Worm (Caenorhabditis elegans): ENCODE data around the gene F54E12.2.

Gene F54E12.2

ce11 chrIV:11340735-11341443, 3.9 kb upstream of the F54E12.2 start:
- no peak for TF ChIP-seq elt-1 (tag; optimal IDR thresholded peaks at IDR 0.05; ENCODE audit: borderline replicate concordance, insufficient read depth)
- no peak for TF ChIP-seq unc-62 (GFP tag; optimal IDR thresholded peaks at IDR 0.05)
- no peak for TF ChIP-seq bed-3 (GFP tag; optimal IDR thresholded peaks at IDR 0.05)
- TF ChIP-seq lin-13 (tag; optimal IDR thresholded peaks at IDR 0.05): no peak
- no peak for TF ChIP-seq snpc-4 (tag; optimal IDR thresholded peaks at IDR 0.05)
- no peak for TF ChIP-seq ceh-43 (GFP tag; optimal IDR thresholded peaks at IDR 0.05)
- TF ChIP-seq flh-1 (GFP tag; optimal IDR thresholded peaks at IDR 0.05): no peak
- no peak for TF ChIP-seq cnd-1 (tag; optimal IDR thresholded peaks at IDR 0.05)

- TF ChIP-seq ces-1 (GFP tag; optimal IDR thresholded peaks at IDR 0.05): no peak
- no peak for TF ChIP-seq mep-1 (tag; optimal IDR thresholded peaks at IDR 0.05)
- no peak for TF ChIP-seq hlh-1 (tag; optimal IDR thresholded peaks at IDR 0.05)
- TF ChIP-seq nhr-237 (tag; optimal IDR thresholded peaks at IDR 0.05): no peak
- no peak for TF ChIP-seq ceh-39 (tag; optimal IDR thresholded peaks at IDR 0.05)
- no peak for TF ChIP-seq cnd-1 (tag; optimal IDR thresholded peaks at IDR 0.05)
- TF ChIP-seq pha-4 (tag; optimal IDR thresholded peaks at IDR 0.05): no peak
- TF ChIP-seq unc-39 (tag; optimal IDR thresholded peaks at IDR 0.05): no peak
- TF ChIP-seq nhr-12 (tag; optimal IDR thresholded peaks at IDR 0.05): no peak
- TF ChIP-seq M03D4.4 (tag; optimal IDR thresholded peaks at IDR 0.05): no peak
- TF ChIP-seq ztf-11 (tag; optimal IDR thresholded peaks at IDR 0.05): no peak
- TF ChIP-seq nhr-28 (tag; optimal IDR thresholded peaks at IDR 0.05): no peak
- TF ChIP-seq nhr-2 (tag; optimal IDR thresholded peaks at IDR 0.05): no peak
- no peak for TF ChIP-seq lsy-2 (tag; optimal IDR thresholded peaks at IDR 0.05)
- TF ChIP-seq lin-13 (tag; optimal IDR thresholded peaks at IDR 0.05): no peak
- no peak for TF ChIP-seq ham-2 (GFP tag; optimal IDR thresholded peaks at IDR 0.05)
- TF ChIP-seq ceh-43 (GFP tag; optimal IDR thresholded peaks at IDR 0.05): no peak
- no peak for TF ChIP-seq tbx-8 (GFP tag; optimal IDR thresholded peaks at IDR 0.05)
- TF ChIP-seq snpc-4 (tag; optimal IDR thresholded peaks at IDR 0.05): no peak
These were observed 804 bp downstream of the F54E12.2 start for ce11 chrIV:11336180-11336579.

- TF ChIP-seq cnd-1 (tag; optimal IDR thresholded peaks at IDR 0.05) (no peak), blmp-1 (tag; optimal IDR thresholded peaks at IDR 0.05) (no peak), drap-1 (GFP tag; optimal IDR thresholded peaks at IDR 0.05) (no peak), bed-3 (GFP tag; optimal IDR thresholded peaks at IDR 0.05) (no peak), nhr-28 (tag; optimal IDR thresholded peaks at IDR 0.05) (no peak), elt-1 (tag; optimal IDR thresholded peaks at IDR 0.05; ENCODE audit: borderline replicate concordance, insufficient read depth) (no peak), pha-4 (tag; optimal IDR thresholded peaks at IDR 0.05) (no peak)
These were observed 4.2 kb downstream of the F54E12.2 start, which contains the start of gene sart-3 for ce11 chrIV:11332751-11333150. sart-3 (minus strand) TSS chrIV:11332969.

- TF ChIP-seq nhr-76 (tag; optimal IDR thresholded peaks at IDR 0.05) (no peak), elt-1 (tag; optimal IDR thresholded peaks at IDR 0.05; ENCODE audit: borderline replicate concordance, insufficient read depth) (no peak), pha-4 (tag; optimal IDR thresholded peaks at IDR 0.05) (no peak), flh-1 (GFP tag; optimal IDR thresholded peaks at IDR 0.05) (no peak), ceh-39 (tag; optimal IDR thresholded peaks at IDR 0.05) (no peak), ceh-43 (GFP tag; optimal IDR thresholded peaks at IDR 0.05) (no peak), nhr-28 (tag; optimal IDR thresholded peaks at IDR 0.05) (no peak), nhr-12 (tag; optimal IDR thresholded peaks at IDR 0.05) (no peak), bed-3 (GFP tag; optimal IDR thresholded peaks at IDR 0.05) (no peak), mls-2 (tag; optimal IDR thresholded peaks at IDR 0.05) (no peak), sem-2 (GFP tag; optimal IDR thresholded peaks at IDR 0.05) (no peak), mep-1 (tag; optimal IDR thresholded peaks at IDR 0.05) (no peak), hlh-1 (tag; optimal IDR thresholded peaks at IDR 0.05) (no peak), mab-5 (tag; optimal IDR thresholded peaks at IDR 0.05) (no peak), ztf-11 (tag; optimal IDR thresholded peaks at IDR 0.05) (no peak), drap-1 (GFP tag; optimal IDR thresholded peaks at IDR 0.05) (no peak), elt-3 (tag; optimal IDR thresholded peaks at IDR 0.05) (no peak)
These were observed 7.7 kb downstream of the F54E12.2 start, which contains the start of gene leo-1 for ce11 chrIV:11329269-11329668. leo-1 (minus strand) TSS chrIV:11329369.

ce11 chrIV:11326939-11327565, 9.9 kb downstream of the F54E12.2 start, which contains the start of gene B0035.21:
B0035.21 (plus strand) TSS chrIV:11327260.
- TF ChIP-seq elt-1 (tag; optimal IDR thresholded peaks at IDR 0.05; ENCODE audit: borderline replicate concordance, insufficient read depth) (no peak), nhr-28 (tag; optimal IDR thresholded peaks at IDR 0.05) (no peak), lsy-2 (tag; optimal IDR thresholded peaks at IDR 0.05) (no peak), ceh-39 (tag; optimal IDR thresholded peaks at IDR 0.05) (no peak)

All from whole organism, mixed stage, embryonic.